Fruit fly (Drosophila melanogaster) whole organism, adult: ENCODE data around the gene Decay.

Experiments used
- CG14711 ChIP-seq: fragments of 200-800 bp; sonication (Bioruptor generic); optimal IDR thresholded peaks from 2 replicates; lab custom pipeline; 2018; ENCODE audit warnings: missing biosample characterization, mild to moderate bottlenecking, missing genetic modification characterization, moderate library complexity
- CG33017 ChIP-seq: fragments of 200-800 bp; sonication (Bioruptor generic); optimal IDR thresholded peaks from 2 replicates; lab custom pipeline; 2018; ENCODE audit warnings: missing biosample characterization, mild to moderate bottlenecking, missing genetic modification characterization, moderate library complexity
- CG5204 ChIP-seq: fragments of 200-800 bp; sonication (Bioruptor generic); optimal IDR thresholded peaks from 2 replicates; lab custom pipeline; 2016; ENCODE audit warnings: missing biosample characterization, missing genetic modification characterization
- CG7045 ChIP-seq: fragments of 200-800 bp; sonication (Bioruptor generic); optimal IDR thresholded peaks from 2 replicates; lab custom pipeline; 2017; ENCODE audit warnings: missing biosample characterization, mild to moderate bottlenecking, missing genetic modification characterization
- CG7101 ChIP-seq: fragments of 200-800 bp; sonication (Bioruptor generic); optimal IDR thresholded peaks from 2 replicates; lab custom pipeline; 2018; ENCODE audit warnings: missing biosample characterization, mild to moderate bottlenecking, missing genetic modification characterization, moderate library complexity
- Mnt ChIP-seq: fragments of 200-800 bp; sonication (Bioruptor generic); optimal IDR thresholded peaks from 2 replicates; lab custom pipeline; 2016; ENCODE audit warnings: missing biosample characterization, mild to moderate bottlenecking, missing genetic modification characterization
- bab1 ChIP-seq: fragments of 200-800 bp; sonication (Bioruptor generic); optimal IDR thresholded peaks from 3 replicates; lab custom pipeline; 2019; ENCODE audit warnings: missing biosample characterization, mild to moderate bottlenecking, missing genetic modification characterization, moderate library complexity
- cic ChIP-seq: fragments of 200-800 bp; sonication (Bioruptor generic); optimal IDR thresholded peaks from 2 replicates; lab custom pipeline; 2017; ENCODE audit warnings: missing biosample characterization, mild to moderate bottlenecking, missing genetic modification characterization, moderate library complexity
- kay ChIP-seq: fragments of 200-800 bp; sonication (Bioruptor generic); peaks from one replicate; lab custom pipeline; 2016; ENCODE audit warnings: missing biosample characterization, missing genetic modification characterization, borderline replicate concordance
- tj ChIP-seq: fragments of 200-800 bp; sonication (Bioruptor generic); optimal IDR thresholded peaks from 3 replicates; lab custom pipeline; 2017; ENCODE audit warnings: missing biosample characterization, mild to moderate bottlenecking, missing genetic modification characterization, moderate library complexity

DNA sequence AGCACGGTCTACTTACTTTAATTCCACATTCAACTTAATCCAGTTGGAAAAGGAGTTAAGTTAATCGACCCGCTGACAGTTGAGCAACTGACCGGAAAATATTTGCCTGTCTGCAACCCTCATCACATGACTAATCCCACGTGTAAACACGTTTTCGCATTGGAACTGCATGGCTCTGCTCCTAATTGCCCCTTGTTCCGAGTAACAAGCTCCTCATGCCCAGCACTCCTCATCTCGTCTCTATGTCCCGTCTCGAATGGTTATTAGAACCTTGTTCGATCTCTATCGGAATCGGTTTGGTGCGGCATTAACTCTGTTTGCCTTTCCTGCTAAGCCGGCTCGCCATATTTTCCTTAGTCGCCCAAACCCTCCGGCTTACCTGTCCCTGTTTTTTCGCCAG, 25.4 kb upstream of the Decay start:
- no peak for TF ChIP-seq bab1 (GFP tag; lab: Kevin White, UChicago)
- TF ChIP-seq cic (GFP tag; lab: Kevin White, UChicago): no peak
- no peak for TF ChIP-seq Mnt (GFP tag; lab: Kevin White, UChicago)
- no peak for TF ChIP-seq CG5204 (GFP tag; lab: Kevin White, UChicago)
- TF ChIP-seq tj (GFP tag; lab: Kevin White, UChicago): no peak
- TF ChIP-seq kay (GFP tag; lab: Kevin White, UChicago): no peak
- TF ChIP-seq CG33017: no peak
- TF ChIP-seq CG14711 (tag; lab: Kevin White, UChicago): no peak
- TF ChIP-seq CG7101 (tag; lab: Kevin White, UChicago): no peak
- TF ChIP-seq CG7045 (GFP tag; lab: Kevin White, UChicago): no peak
